Fruit fly (Drosophila melanogaster) whole organism, larva: ENCODE measurements around the gene mRpL40.

Experiments
- noc ChIP-seq: fragments of 200-800 bp; sonication (Bioruptor generic); optimal IDR thresholded peaks from 3 replicates; lab custom pipeline; 2019; ENCODE audit warnings: missing biosample characterization, mild to moderate bottlenecking, missing genetic modification characterization, moderate library complexity

The mRpL40 gene

DNA sequence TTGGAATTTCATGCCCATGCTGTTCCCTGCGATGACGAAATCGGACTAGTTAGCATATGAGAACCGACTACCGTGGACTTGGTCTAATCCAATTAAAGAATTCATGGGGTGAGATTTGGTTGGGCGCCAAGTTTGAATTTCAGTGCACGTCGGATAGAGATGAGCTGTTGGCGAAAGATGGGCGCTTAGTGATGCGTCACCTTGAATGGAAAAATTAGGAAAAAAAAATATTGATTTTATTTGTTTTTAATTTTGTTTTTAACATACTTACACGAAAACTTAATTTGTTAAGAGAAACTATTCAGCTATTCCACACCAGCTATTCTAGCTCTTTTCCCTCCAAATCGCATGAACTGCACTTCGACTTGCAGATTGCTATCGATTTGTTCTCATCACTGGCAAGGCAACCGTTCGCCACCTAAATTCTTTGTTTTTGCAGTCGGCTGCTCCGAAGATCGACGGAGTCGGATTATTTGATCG lies 14.0 kb downstream of the mRpL40 start, which contains the start of the genes ninaG and Sptz:
ninaG (minus strand) TSS at position 51 of the 480 bp plus-strand sequence.
Sptz (plus strand) TSS at position 450 of the 480 bp plus-strand sequence.
- peak; percentile 81 for TF ChIP-seq noc (tag; lab: Kevin White, UChicago)

DNA sequence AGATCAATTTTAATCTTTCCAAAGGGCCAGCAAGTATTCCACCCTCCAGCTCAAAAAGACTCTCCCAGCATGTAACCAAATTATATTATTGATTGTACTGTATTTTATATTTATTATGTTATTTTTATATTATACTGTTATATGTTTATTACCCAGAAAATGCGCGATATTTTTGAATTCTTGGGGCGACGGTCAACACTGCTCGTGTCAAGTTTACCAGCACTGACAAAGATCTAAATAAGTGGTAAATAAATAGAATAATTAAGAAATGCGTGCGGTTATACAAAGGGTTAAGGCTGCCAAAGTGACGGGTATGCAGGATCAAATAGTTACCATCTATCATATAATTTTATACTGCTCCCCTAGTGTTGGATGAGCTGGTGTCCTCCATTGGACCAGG lies 22.1 kb downstream of the mRpL40 start, which contains the start of gene Dtd:
Dtd (plus strand) TSS at position 248 of the 400 bp plus-strand sequence.
- no peak for TF ChIP-seq noc (tag; lab: Kevin White, UChicago)

DNA sequence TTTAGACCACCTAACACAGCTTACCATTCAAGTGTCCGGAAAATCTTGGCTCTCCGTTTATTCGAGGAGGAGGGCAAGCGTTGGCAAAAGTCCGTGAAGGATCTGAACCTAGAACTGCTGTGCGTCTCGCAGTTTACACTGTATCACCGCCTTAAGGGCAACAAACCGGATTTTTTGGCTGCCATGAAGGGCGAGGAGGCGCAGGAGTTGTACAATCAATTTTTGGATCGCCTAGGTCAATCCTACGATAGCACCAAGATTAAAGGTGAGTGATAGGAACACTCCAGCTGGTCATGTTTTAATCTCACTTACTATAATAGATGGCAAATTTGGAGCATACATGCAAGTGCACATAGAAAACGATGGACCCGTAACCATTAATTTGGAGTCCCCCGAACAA lies 22.6 kb downstream of the mRpL40 start:
- TF ChIP-seq noc (tag; lab: Kevin White, UChicago), result no peak

DNA sequence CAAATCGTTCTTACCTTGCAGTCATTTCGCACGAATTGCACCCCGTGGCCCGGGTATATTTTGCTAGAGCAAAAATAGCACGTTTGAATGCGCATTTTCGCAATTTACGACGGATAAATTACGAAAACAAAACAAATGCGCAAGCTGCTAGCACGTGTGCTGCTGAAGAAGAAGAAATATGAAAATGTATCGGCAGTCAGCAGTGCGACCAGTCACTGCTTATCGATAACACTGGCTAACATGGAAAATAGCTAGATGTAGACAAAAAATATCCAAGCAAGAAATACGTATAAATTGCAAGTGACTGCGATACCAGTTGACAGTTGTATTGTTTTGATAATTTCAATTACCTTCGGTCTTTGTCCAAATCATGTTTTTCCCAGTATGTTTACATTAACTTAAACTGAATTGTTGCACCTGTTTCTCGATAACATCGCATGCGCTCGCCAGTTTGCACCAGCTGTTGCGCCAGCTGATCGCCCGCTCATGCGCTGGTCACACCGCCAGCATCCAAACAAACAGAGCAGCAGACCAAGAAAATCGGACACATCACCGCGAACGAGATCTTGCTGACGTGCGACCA lies 23.8 kb downstream of the mRpL40 start, which contains the start of the genes RpL24-like and CG5276:
RpL24-like (minus strand) TSS at position 188 of the 583 bp plus-strand sequence.
CG5276 (plus strand) TSS at position 344 of the 583 bp plus-strand sequence.
- TF ChIP-seq noc (tag; lab: Kevin White, UChicago), result no peak

DNA sequence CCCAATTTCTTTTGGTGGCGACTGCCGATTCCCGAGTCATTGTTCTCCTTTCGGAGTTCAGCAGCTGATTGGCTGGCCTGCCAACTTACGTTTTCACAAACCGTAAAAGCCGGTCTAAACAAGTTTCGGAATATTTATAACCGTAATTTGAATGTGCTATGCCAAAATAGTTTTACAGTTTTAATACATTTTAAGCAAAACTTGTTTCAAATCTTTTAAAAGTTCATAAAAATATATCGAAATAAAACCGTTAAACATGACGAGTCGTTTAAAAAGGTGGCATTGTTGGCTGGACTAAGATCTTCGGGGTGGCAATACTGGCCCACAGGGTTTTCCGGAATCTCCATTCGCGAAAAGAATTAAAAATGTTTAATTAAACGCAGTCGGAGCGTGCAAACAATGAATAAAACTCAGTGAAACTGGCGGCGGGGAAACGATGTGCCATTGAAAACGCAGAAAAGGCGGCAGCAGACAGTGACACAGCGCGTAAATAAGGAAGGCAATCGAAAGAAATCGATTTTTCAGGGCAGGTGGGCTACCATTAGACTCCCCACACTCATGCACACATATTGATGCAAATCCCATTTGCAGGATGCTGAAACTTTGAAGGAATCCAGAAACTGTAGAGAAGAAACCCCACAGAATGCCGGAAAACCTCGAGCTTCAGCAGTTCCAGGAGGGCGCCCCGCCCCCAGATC lies 28.0 kb downstream of the mRpL40 start, which contains the start of the genes Exd2 and CG5281:
Exd2 (minus strand) TSS at position 167 of the 698 bp plus-strand sequence.
CG5281 (plus strand) TSS at position 314 of the 698 bp plus-strand sequence.
- no peak for TF ChIP-seq noc (tag; lab: Kevin White, UChicago)

DNA sequence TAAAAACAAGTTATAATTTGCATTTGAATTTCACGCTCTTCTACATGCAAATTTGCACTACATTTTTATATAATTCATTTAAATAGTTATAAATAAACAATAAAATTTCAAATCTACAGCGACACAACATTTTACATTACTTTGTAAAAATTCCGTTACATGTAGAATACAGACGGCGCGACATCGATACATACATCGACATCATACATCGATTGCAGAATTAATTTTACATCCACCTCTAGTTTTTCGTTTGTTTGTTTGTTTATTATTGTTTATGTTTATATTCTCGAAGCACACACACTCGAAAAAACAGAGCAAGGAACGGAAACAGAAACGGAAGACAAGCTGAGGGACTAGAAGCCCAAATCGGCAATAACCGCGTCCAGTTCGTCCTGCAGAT lies 29.8 kb downstream of the mRpL40 start, which contains the start of gene CG17230:
CG17230 (plus strand) TSS at position 258 of the 400 bp plus-strand sequence.
- TF ChIP-seq noc (tag; lab: Kevin White, UChicago), result no peak

DNA sequence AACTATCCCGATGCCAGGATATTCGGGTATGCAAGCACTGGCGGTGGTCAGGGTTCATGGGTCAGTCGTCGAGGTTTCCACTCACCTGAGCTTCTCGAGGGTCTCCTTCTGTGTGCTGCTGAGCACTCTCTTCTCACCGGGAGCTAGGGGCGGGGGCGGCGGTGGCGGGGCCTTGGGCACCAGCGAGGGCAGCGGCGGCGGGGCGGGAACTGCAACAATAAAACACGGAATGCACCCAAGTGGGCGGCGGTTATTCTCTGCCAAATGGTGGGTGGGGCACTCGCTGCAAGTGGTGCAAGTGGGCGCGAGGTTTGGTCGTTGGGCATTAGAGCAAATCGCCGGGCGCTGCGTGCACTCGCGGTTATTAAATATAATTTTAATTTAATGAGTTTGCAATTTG lies 33.3 kb downstream of the mRpL40 start:
- TF ChIP-seq noc (tag; lab: Kevin White, UChicago), result no peak

DNA sequence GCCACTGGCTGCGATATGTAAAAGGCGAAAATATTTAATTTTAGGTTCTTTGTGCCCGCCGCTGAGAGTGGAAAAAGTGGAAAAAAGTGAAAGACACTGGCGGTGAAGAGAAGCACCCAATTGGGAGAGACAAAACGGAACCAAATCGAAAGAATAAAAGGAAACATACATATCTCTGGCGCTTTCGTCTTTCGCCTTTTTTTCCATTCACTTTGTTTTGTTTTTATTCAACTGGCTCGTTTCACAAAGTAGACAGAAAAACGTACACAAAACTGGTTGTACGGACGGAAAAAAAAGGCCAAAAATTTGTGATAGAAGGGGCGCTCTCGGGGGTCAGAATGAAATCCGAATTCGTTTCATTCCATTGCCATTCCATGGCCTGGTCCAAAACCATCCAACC lies 42.0 kb downstream of the mRpL40 start:
- no peak for TF ChIP-seq noc (tag; lab: Kevin White, UChicago)

DNA sequence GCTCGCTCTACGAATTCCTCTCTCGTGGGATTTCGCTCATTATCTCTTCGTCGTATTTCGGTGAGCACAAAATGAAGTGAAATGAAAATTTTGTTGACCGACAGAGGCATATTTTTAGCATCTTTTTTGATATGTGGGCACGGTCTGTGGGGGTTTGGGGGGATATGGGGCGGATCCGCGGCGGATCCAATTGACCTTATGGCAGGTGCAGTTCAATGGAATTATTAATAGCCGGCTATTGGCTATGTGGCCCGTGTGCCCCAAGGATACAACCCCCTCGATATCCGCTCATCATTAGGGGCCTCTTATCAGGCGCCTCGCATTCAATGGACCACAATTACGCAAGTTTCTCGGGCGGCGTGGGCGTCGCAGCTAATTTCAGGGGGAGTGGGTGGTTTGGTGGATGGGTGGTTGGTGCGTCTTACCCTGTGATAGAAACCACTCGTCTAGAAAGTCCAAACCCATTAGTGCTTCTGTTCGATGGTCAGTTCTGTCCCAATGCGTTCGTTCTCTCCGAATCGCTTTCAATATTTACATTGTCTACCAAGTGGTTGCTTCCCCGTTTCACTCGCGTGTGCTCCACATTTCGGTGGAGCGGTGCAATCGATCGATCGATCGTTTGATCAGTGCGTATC lies 43.6 kb downstream of the mRpL40 start, which contains the start of gene sals:
sals (minus strand) TSS at position 585 of the 635 bp plus-strand sequence.
- TF ChIP-seq noc (tag; lab: Kevin White, UChicago), result no peak

DNA sequence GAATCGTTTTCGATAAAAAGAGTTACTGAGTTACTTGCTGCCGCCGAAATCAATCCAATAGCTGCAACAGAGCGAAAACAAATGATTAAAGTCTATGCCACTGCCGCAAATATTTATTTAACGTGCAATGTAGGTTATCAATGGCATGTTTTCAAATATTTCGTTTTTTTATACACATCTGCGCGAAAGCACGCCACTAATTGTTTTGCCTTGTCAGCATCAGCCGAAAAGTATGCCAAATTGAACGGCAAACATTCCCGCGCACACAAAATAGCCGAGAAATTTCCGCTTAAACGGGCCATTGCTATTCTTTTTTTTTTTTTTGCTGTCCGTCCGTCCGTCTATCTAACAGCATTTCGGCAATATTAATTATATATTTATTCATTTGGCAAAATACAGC lies 44.3 kb downstream of the mRpL40 start:
- TF ChIP-seq noc (tag; lab: Kevin White, UChicago), result no peak

DNA sequence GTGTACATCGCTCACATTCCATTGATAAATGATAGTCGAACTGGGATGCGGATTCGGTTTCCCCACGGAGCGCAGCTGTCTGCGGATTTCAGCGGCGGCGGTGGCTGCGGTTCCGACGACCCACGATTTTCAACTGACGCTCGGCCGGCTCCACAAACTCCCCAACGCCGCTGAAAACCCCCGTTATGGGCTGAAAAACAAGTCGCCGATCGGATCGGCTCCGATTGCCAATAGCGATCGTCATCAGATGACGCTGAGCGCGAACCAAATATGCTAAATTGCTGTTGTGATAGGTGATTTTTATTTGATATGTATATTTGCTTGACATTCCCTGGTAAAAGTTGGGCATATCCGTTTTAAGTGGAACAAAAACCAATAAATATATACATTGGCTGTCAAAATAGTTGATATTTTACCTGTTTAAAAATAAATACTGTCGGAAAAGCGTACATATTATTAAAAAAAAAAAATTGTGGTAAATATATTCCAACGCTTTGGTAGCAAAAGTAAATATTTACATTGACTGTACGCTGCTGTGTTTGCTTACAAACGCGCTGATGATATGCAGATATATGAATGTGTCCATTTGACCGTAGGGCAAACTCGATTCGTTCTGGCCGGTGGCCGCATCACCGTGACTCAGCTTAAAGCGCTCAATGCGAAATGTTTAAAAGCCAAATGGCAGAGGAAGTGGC lies 46.6 kb downstream of the mRpL40 start:
- peak; percentile 93 for TF ChIP-seq noc (tag; lab: Kevin White, UChicago)

DNA sequence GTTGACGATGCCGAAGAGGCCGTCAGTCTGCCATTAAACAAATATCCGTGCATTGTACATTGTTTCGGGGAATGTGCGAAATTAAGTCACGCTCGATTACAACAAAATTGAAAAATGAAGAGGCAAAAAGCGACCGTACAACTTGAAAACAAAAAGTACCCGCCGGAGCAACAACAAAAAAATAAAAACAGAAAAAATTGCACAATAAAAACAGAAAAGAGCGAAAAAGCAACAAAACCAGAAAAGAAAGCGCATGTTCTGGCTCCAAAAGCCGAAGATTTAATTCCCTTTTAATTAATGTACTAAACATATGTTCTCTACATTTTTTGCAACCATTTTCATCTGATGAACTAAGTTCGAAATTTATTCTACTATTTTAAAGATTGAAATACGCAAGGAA lies 48.8 kb downstream of the mRpL40 start:
- no peak for TF ChIP-seq noc (tag; lab: Kevin White, UChicago)

DNA sequence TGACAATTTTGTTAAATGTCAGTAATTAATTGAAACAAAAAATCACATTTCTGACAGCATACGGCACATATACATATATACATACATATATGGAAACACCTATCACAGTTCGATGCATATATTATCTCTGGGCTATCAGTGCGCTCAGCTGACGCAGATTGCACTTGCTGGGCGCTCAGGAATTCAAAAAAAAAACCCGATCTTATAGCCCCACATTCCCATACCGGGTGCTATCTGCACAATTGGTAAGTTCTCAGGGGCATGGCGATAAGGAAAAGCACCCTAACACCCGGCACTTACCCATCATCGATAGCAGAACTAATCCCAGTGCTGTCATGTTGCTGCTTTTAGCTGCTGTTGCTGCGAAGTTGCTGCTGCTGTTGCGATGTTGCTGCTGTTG lies 49.6 kb downstream of the mRpL40 start:
- TF ChIP-seq noc (tag; lab: Kevin White, UChicago), result no peak
